Fruit fly (Drosophila melanogaster): ENCODE results near the gene CG17896.

DNA sequence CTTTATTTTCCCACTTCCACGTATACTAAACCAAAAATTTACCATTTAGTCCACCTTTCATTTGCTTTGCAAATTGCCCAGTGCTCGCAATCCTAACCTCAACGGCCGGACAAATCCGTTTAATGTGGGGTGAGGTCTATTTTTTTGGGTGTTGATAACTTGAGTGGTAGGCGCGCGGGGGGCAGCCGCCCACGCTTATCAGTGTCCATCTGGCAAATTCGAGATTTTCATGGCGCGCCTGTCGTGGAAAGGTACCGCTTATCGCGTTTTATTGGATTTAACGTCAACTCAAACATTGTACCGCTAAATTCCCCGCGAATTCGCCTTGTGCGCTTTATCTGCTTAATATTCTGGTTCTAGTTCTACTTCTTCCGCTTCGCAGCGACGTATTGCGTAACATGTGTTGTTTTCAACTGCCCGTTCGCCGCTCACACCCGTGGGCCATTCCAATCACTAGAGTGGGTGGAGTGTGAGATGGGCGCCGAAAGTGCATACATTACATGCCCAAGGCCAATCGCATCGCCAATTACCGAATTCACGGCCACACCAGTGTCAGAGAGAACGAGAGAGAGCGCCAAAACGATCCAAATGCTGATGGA is 495 bp downstream of the CG17896 start:
- no peak for TF ChIP-seq CG8478 (optimal IDR thresholded peaks at IDR 0.05)
- no peak for TF ChIP-seq CTCF (optimal IDR thresholded peaks at IDR 0.05)
